Fruit fly (Drosophila melanogaster) whole organism, adult: ENCODE results near the gene Ubr3.
A peak's percentile ranks its signal among the peaks of the same experiment; 100 is the strongest.

Experiments
- CG11617 ChIP-seq: fragments of 200-800 bp; sonication (Bioruptor generic); optimal IDR thresholded peaks from 2 replicates; lab custom pipeline; 2017; ENCODE audit warnings: mild to moderate bottlenecking, missing biosample characterization, missing genetic modification reagents, missing genetic modification characterization
- CG12768 ChIP-seq: fragments of 200-800 bp; sonication (Bioruptor generic); optimal IDR thresholded peaks from 2 replicates; lab custom pipeline; 2017; ENCODE audit warnings: missing biosample characterization, missing genetic modification characterization, mild to moderate bottlenecking, moderate library complexity, missing genetic modification reagents
- CG14711 ChIP-seq: fragments of 200-800 bp; sonication (Bioruptor generic); optimal IDR thresholded peaks from 2 replicates; lab custom pipeline; 2018; ENCODE audit warnings: missing biosample characterization, mild to moderate bottlenecking, missing genetic modification characterization, moderate library complexity
- CG1620 ChIP-seq: fragments of 200-800 bp; sonication (Bioruptor generic); optimal IDR thresholded peaks from 2 replicates; lab custom pipeline; 2016; ENCODE audit warnings: missing biosample characterization, missing genetic modification characterization
- CG33017 ChIP-seq: fragments of 200-800 bp; sonication (Bioruptor generic); optimal IDR thresholded peaks from 2 replicates; lab custom pipeline; 2018; ENCODE audit warnings: missing biosample characterization, mild to moderate bottlenecking, missing genetic modification characterization, moderate library complexity
- CG5204 ChIP-seq: fragments of 200-800 bp; sonication (Bioruptor generic); optimal IDR thresholded peaks from 2 replicates; lab custom pipeline; 2016; ENCODE audit warnings: missing biosample characterization, missing genetic modification characterization
- CG7045 ChIP-seq: fragments of 200-800 bp; sonication (Bioruptor generic); optimal IDR thresholded peaks from 2 replicates; lab custom pipeline; 2017; ENCODE audit warnings: missing biosample characterization, mild to moderate bottlenecking, missing genetic modification characterization
- CG7101 ChIP-seq: fragments of 200-800 bp; sonication (Bioruptor generic); optimal IDR thresholded peaks from 2 replicates; lab custom pipeline; 2018; ENCODE audit warnings: missing biosample characterization, mild to moderate bottlenecking, missing genetic modification characterization, moderate library complexity
- Clk ChIP-seq: fragments of 200-800 bp; sonication (Bioruptor generic); optimal IDR thresholded peaks from 2 replicates; lab custom pipeline; 2017; ENCODE audit warnings: missing biosample characterization, missing genetic modification characterization
- Crg-1 ChIP-seq: fragments of 200-800 bp; sonication (Bioruptor generic); optimal IDR thresholded peaks from 2 replicates; lab custom pipeline; 2016; ENCODE audit warnings: missing biosample characterization, missing genetic modification characterization
- Hr96 ChIP-seq: fragments of 200-800 bp; sonication (Bioruptor generic); optimal IDR thresholded peaks from 2 replicates; lab custom pipeline; 2016; ENCODE audit warnings: missing biosample characterization, missing genetic modification characterization
- Mnt ChIP-seq: fragments of 200-800 bp; sonication (Bioruptor generic); optimal IDR thresholded peaks from 2 replicates; lab custom pipeline; 2016; ENCODE audit warnings: missing biosample characterization, mild to moderate bottlenecking, missing genetic modification characterization
- bab1 ChIP-seq: fragments of 200-800 bp; sonication (Bioruptor generic); optimal IDR thresholded peaks from 3 replicates; lab custom pipeline; 2019; ENCODE audit warnings: missing biosample characterization, mild to moderate bottlenecking, missing genetic modification characterization, moderate library complexity
- cic ChIP-seq: fragments of 200-800 bp; sonication (Bioruptor generic); optimal IDR thresholded peaks from 2 replicates; lab custom pipeline; 2017; ENCODE audit warnings: missing biosample characterization, mild to moderate bottlenecking, missing genetic modification characterization, moderate library complexity
- cnc ChIP-seq, 2 experiments: fragments of >200 bp; optimal IDR thresholded peaks; 2 replicates each; lab custom pipeline; 2017
- kay ChIP-seq: fragments of 200-800 bp; sonication (Bioruptor generic); peaks from one replicate; lab custom pipeline; 2016; ENCODE audit warnings: missing biosample characterization, missing genetic modification characterization, borderline replicate concordance
- ovo ChIP-seq: fragments of 200-800 bp; sonication (Bioruptor generic); optimal IDR thresholded peaks from 2 replicates; lab custom pipeline; 2016; ENCODE audit warnings: missing biosample characterization, missing genetic modification characterization
- pad ChIP-seq: fragments of 200-800 bp; sonication (Bioruptor generic); optimal IDR thresholded peaks from 3 replicates; lab custom pipeline; 2017; ENCODE audit warnings: missing biosample characterization, missing genetic modification characterization, mild to moderate bottlenecking, moderate library complexity, missing genetic modification reagents
- tj ChIP-seq: fragments of 200-800 bp; sonication (Bioruptor generic); optimal IDR thresholded peaks from 3 replicates; lab custom pipeline; 2017; ENCODE audit warnings: missing biosample characterization, mild to moderate bottlenecking, missing genetic modification characterization, moderate library complexity
- toe ChIP-seq: fragments of 200-800 bp; sonication (Bioruptor generic); optimal IDR thresholded peaks from 2 replicates; lab custom pipeline; 2016; ENCODE audit warnings: missing biosample characterization, missing genetic modification characterization

Ubr3 gene

DNA sequence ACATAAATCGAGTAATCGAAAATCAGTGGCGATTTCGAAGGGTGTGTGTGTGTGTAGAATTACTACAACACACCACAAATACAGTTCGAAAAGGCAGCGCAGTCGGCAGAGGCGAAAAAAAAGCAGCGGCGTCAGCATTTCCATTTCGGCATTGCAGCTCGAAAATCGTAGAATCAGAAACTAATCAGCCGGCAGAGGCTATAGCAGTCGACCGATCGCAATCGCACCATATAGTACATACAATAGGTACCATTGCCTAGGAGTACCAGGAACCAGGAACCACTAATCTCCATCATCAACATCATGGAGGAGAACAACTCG lies 26.7 kb upstream of the Ubr3 start:
- no peak for TF ChIP-seq Crg-1 (GFP tag; lab: Kevin White, UChicago)
- TF ChIP-seq CG1620 (GFP tag; lab: Kevin White, UChicago): no peak
- peak; percentile 96 for TF ChIP-seq tj

DNA sequence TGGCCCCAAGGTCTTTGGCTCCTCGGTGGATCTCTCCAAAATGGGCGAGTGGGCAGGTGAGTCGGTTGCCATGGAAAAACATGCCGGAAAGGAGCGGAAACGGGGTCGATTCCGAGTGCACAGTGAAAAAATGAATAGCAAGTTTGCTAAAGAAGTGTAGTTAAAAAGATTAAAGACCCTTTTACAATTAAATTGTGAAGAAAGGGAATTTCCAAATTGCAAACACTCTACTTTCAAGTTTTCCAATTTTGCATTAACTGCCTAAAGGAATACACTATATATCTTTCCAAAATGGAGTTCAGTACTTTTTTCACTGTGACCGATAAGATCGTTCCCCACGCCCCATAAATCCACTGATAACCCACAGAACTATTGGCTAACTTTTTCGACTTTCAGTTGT lies 26.2 kb upstream of the Ubr3 start:
- TF ChIP-seq kay (GFP tag; lab: Kevin White, UChicago): no peak
- no peak for TF ChIP-seq CG1620 (GFP tag; lab: Kevin White, UChicago)
- TF ChIP-seq ovo (GFP tag; lab: Kevin White, UChicago): no peak
- no peak for TF ChIP-seq Mnt
- no peak for TF ChIP-seq cnc (optimal IDR thresholded peaks at IDR 0.05; lab: Kevin White, UChicago)
- TF ChIP-seq CG12768 (GFP tag; lab: Kevin White, UChicago): no peak
- TF ChIP-seq Hr96 (GFP tag; lab: Kevin White, UChicago): no peak
- TF ChIP-seq bab1 (GFP tag; lab: Kevin White, UChicago): no peak
- TF ChIP-seq CG14711: no peak
- no peak for TF ChIP-seq Clk
- TF ChIP-seq tj: no peak

DNA sequence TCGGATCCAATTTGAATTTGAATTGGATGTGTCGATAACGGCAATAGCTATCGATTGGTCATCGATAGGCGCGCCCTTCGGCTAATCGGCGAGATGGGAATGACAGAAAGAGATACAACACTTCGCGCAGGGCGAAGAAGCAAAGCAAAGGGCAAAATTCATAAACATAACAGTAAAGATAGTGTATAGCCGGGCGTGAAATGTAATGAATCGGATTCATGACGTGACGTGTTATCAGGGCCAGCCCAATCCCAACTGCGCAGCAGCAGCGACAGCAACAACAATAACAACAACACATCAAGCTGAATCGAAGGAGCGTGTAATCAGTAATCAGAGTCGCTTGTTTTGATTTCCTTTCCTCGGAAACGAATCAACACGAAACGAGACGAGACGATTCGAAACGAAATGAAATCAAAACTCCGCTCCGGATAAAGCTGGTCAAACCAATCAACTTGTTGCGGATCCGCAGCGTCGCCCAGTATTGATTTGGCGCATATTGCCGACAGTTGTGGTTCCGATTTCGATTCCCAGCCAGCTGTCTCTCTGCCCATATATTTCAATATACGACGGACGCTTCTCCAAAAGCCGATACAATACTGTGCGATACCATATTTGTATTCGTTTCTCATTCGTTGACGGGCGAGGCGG lies 23.6 kb upstream of the Ubr3 start, which contains the start of gene snz:
Gene snz, plus strand, starts transcription at position 107 of the 648 bp plus-strand sequence.
- TF ChIP-seq tj: peak; percentile 46
- peak; percentile 38 for TF ChIP-seq CG7101 (tag; lab: Kevin White, UChicago)
- peak; percentile 11 for TF ChIP-seq bab1 (GFP tag; lab: Kevin White, UChicago)
- TF ChIP-seq pad (GFP tag; lab: Kevin White, UChicago): no peak
- no peak for TF ChIP-seq cnc (optimal IDR thresholded peaks at IDR 0.05; lab: Kevin White, UChicago)
- TF ChIP-seq CG5204 (GFP tag; lab: Kevin White, UChicago): no peak
- TF ChIP-seq Hr96 (GFP tag; lab: Kevin White, UChicago): no peak
- peak; percentile 62 for TF ChIP-seq cic (GFP tag; lab: Kevin White, UChicago)
- no peak for TF ChIP-seq CG33017
- no peak for TF ChIP-seq Clk
- peak; percentile 50 for TF ChIP-seq ovo (GFP tag; lab: Kevin White, UChicago)
- TF ChIP-seq CG7045 (GFP tag; lab: Kevin White, UChicago): no peak
- peak; percentile 20 for TF ChIP-seq CG11617 (GFP tag; lab: Kevin White, UChicago)
- no peak for TF ChIP-seq toe (GFP tag; lab: Kevin White, UChicago)
- TF ChIP-seq CG12768 (GFP tag; lab: Kevin White, UChicago): no peak
- TF ChIP-seq CG14711: peak; percentile 18
- peak; percentile 35 for TF ChIP-seq Mnt
- TF ChIP-seq Crg-1 (GFP tag; lab: Kevin White, UChicago): no peak
- no peak for TF ChIP-seq kay (GFP tag; lab: Kevin White, UChicago)
- no peak for TF ChIP-seq CG1620 (GFP tag; lab: Kevin White, UChicago)

DNA sequence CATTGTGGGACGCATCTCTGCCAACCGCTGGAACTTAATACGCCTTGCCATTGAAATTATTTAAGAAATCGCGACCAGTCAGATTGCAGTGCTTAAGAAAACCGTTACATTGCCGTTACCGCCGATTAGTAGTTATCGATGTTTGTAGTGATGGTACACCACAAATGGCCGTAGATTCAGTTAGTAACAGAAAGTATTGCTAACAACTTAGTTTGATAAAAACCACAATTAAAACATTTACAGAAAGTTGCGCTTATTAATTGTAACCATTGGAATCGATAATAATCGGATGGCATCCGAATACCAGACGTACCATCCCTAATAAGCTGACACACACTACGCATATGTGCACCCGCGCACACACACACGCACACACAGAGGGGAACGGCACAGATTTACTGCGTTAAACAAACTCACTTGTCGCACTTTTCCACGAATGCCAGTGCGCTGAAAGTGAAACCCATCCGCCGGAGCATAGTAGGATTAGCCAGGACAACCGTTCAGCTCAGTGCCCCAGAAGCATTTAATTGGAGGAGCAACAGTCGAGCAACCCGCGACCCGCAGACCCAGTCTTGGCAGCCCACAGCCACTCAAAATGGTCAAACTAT lies 15.5 kb upstream of the Ubr3 start, which contains the start of the genes hdm and Ykt6:
Gene hdm, minus strand, starts transcription at position 51 of the 608 bp plus-strand sequence.
Gene Ykt6, plus strand, starts transcription at position 329 of the 608 bp plus-strand sequence.
- TF ChIP-seq Crg-1 (GFP tag; lab: Kevin White, UChicago): peak; percentile 84
- peak; percentile 86 for TF ChIP-seq toe (GFP tag; lab: Kevin White, UChicago)
- TF ChIP-seq pad (GFP tag; lab: Kevin White, UChicago): peak; percentile 96
- TF ChIP-seq bab1 (GFP tag; lab: Kevin White, UChicago): peak; percentile 91
- TF ChIP-seq CG1620 (GFP tag; lab: Kevin White, UChicago): peak; percentile 88
- TF ChIP-seq Mnt: peak; percentile 83
- TF ChIP-seq cic (GFP tag; lab: Kevin White, UChicago): peak; percentile 11
- TF ChIP-seq ovo (GFP tag; lab: Kevin White, UChicago): peak; percentile 92
- peak; percentile 38 for TF ChIP-seq CG12768 (GFP tag; lab: Kevin White, UChicago)
- peak; percentile 84 for TF ChIP-seq CG7101 (tag; lab: Kevin White, UChicago)
- TF ChIP-seq CG11617 (GFP tag; lab: Kevin White, UChicago): peak; percentile 77
- TF ChIP-seq tj: peak; percentile 72
- no peak for TF ChIP-seq CG7045 (GFP tag; lab: Kevin White, UChicago)
- peak; percentile 42 for TF ChIP-seq CG33017
- peak; percentile 82 for TF ChIP-seq CG14711
- TF ChIP-seq Clk: no peak
- TF ChIP-seq kay (GFP tag; lab: Kevin White, UChicago): no peak
- no peak for TF ChIP-seq Hr96 (GFP tag; lab: Kevin White, UChicago)
- no peak for TF ChIP-seq cnc (optimal IDR thresholded peaks at IDR 0.05; lab: Kevin White, UChicago)
- TF ChIP-seq CG5204 (GFP tag; lab: Kevin White, UChicago): no peak

DNA sequence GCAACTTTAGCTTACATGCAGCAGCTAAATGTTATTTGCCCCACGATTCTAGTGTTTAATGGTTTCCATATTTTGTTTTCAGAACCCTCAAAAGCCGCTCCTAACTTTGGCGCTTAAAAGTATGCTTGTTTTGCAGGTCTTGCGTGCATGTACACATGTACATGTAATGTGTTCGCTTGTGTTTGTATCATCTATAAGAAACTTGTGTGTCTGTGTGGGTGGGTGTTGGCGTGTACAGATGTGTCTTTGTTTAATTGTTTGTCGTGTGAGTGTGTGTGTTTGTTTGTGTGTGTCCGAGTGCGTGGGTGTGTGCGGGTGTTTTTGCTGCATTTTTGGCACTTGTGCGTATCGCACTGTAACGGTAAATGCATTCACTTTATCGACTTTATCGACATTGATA lies 12.6 kb upstream of the Ubr3 start:
- no peak for TF ChIP-seq Mnt
- TF ChIP-seq CG7101 (tag; lab: Kevin White, UChicago): no peak
- no peak for TF ChIP-seq CG5204 (GFP tag; lab: Kevin White, UChicago)
- no peak for TF ChIP-seq tj
- no peak for TF ChIP-seq CG33017
- TF ChIP-seq kay (GFP tag; lab: Kevin White, UChicago): no peak
- TF ChIP-seq cnc (optimal IDR thresholded peaks at IDR 0.05; lab: Kevin White, UChicago): no peak
- no peak for TF ChIP-seq CG11617 (GFP tag; lab: Kevin White, UChicago)
- TF ChIP-seq Crg-1 (GFP tag; lab: Kevin White, UChicago): no peak
- TF ChIP-seq ovo (GFP tag; lab: Kevin White, UChicago): no peak
- TF ChIP-seq Clk: no peak

DNA sequence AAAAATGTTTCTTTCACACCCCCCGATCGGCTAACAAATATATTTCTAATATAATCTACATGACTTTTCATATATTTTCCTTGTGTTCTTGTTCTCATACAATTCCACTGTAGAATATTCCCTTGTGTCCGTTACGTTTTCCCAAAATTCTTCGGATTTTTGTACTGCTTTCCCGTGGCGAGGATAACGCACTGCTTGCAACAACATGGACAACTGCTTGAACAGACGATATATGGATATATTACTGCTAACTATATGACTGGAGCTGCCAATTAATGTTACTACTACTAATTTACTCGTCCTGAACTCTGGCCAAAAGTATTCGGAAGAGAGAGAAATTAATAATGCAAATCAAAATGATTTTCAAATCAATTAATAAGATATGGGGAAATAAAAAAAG lies 10.8 kb upstream of the Ubr3 start:
- TF ChIP-seq pad (GFP tag; lab: Kevin White, UChicago): no peak
- no peak for TF ChIP-seq cnc (optimal IDR thresholded peaks at IDR 0.05; lab: Kevin White, UChicago)
- no peak for TF ChIP-seq Hr96 (GFP tag; lab: Kevin White, UChicago)
- no peak for TF ChIP-seq Mnt
- no peak for TF ChIP-seq tj
- no peak for TF ChIP-seq Clk
- TF ChIP-seq CG7045 (GFP tag; lab: Kevin White, UChicago): no peak
- no peak for TF ChIP-seq bab1 (GFP tag; lab: Kevin White, UChicago)
- no peak for TF ChIP-seq ovo (GFP tag; lab: Kevin White, UChicago)
- TF ChIP-seq CG33017: no peak
- no peak for TF ChIP-seq CG11617 (GFP tag; lab: Kevin White, UChicago)
- TF ChIP-seq Crg-1 (GFP tag; lab: Kevin White, UChicago): no peak
- no peak for TF ChIP-seq kay (GFP tag; lab: Kevin White, UChicago)
- no peak for TF ChIP-seq CG1620 (GFP tag; lab: Kevin White, UChicago)
- no peak for TF ChIP-seq toe (GFP tag; lab: Kevin White, UChicago)
- no peak for TF ChIP-seq CG5204 (GFP tag; lab: Kevin White, UChicago)
- no peak for TF ChIP-seq CG7101 (tag; lab: Kevin White, UChicago)
- no peak for TF ChIP-seq CG12768 (GFP tag; lab: Kevin White, UChicago)
- TF ChIP-seq CG14711: no peak
- no peak for TF ChIP-seq cic (GFP tag; lab: Kevin White, UChicago)
